Worm (Caenorhabditis elegans) whole organism, young adult: ENCODE measurements around the gene brd-1.

ENCODE experiments used
- F23B12.7 ChIP-seq: sonication (generic microtip); optimal IDR thresholded peaks from 2 replicates; lab custom pipeline; 2017; ENCODE audit warnings: missing genetic modification characterization, mild to moderate bottlenecking, missing compliant biosample characterization, antibody characterized with exemption, moderate library complexity; ENCODE audit not compliant: insufficient read depth
- F33H1.4 ChIP-seq: fragments of 200-800 bp; sonication (Bioruptor generic); IDR thresholded peaks from 2 replicates; pipeline ENCODE4 v1.3.6; 2022; ENCODE audit warnings: missing genetic modification reagents, missing genetic modification characterization, missing compliant biosample characterization
- F37B4.10 ChIP-seq: fragments of 200-800 bp; sonication (Bioruptor generic); IDR thresholded peaks from 2 replicates; pipeline ENCODE4 v1.3.6; 2022; ENCODE audit warnings: missing genetic modification characterization, missing compliant biosample characterization
- K11D2.4 ChIP-seq: fragments of 200-800 bp; sonication (Bioruptor generic); IDR thresholded peaks from 2 replicates; pipeline ENCODE4 v1.3.6; 2022; ENCODE audit warnings: missing genetic modification reagents, missing genetic modification characterization, missing compliant biosample characterization
- Y53F4B.3 ChIP-seq: fragments of 200-800 bp; sonication (Bioruptor generic); IDR thresholded peaks from 2 replicates; pipeline ENCODE4 v1.3.6; 2022; ENCODE audit warnings: missing genetic modification reagents, missing genetic modification characterization, missing compliant biosample characterization
- Y79H2A.3 ChIP-seq: fragments of 200-800 bp; sonication (Bioruptor generic); conservative IDR thresholded peaks from 2 replicates; pipeline ENCODE4 v1.3.6; 2022; ENCODE audit warnings: missing genetic modification reagents, missing genetic modification characterization, missing compliant biosample characterization
- Y95B8A.8 ChIP-seq: fragments of 200-800 bp; sonication (Bioruptor generic); IDR thresholded peaks from 2 replicates; pipeline ENCODE4 v1.3.6; 2022; ENCODE audit warnings: missing genetic modification reagents, missing genetic modification characterization, missing compliant biosample characterization
- ZK185.1 ChIP-seq: sonication (generic microtip); optimal IDR thresholded peaks from 2 replicates; lab custom pipeline; 2016; ENCODE audit warnings: mild to moderate bottlenecking, missing genetic modification characterization, missing compliant biosample characterization; ENCODE audit not compliant: poor library complexity, severe bottlenecking
- aptf-2 ChIP-seq: fragments of 200-800 bp; sonication (Bioruptor generic); conservative IDR thresholded peaks from 2 replicates; pipeline ENCODE4 v1.3.6; 2022; ENCODE audit warnings: missing genetic modification reagents, missing genetic modification characterization, missing compliant biosample characterization
- atf-7 ChIP-seq: sonication (generic microtip); optimal IDR thresholded peaks from 2 replicates; lab custom pipeline; 2017; ENCODE audit warnings: mild to moderate bottlenecking, missing genetic modification characterization, missing compliant biosample characterization
- attf-6 ChIP-seq: fragments of 200-800 bp; sonication (Bioruptor generic); IDR thresholded peaks from 2 replicates; pipeline ENCODE4 v1.3.6; 2022; ENCODE audit warnings: missing genetic modification reagents, missing genetic modification characterization, missing compliant biosample characterization
- cebp-1 ChIP-seq, 2 experiments: fragments of 200-800 bp in 1 of 2; sonication (Bioruptor generic) in 1 of 2; sonication (generic microtip) in 1 of 2; IDR thresholded peaks in 1 of 2; optimal IDR thresholded peaks in 1 of 2; 2 replicates each; pipeline versions ENCODE4 v1.3.6 to Lab custom; 2017 to 2022; ENCODE audit warnings: missing compliant biosample characterization in 2 of 2, missing genetic modification characterization in 2 of 2, mild to moderate bottlenecking in 1 of 2, missing genetic modification reagents in 1 of 2, moderate library complexity in 1 of 2
- ceh-27 ChIP-seq: fragments of 200-800 bp; sonication (Bioruptor generic); optimal IDR thresholded peaks from 2 replicates; lab custom pipeline; 2018; ENCODE audit warnings: mild to moderate bottlenecking, missing genetic modification characterization, moderate library complexity, missing compliant biosample characterization
- ceh-40 ChIP-seq: fragments of 200-800 bp; sonication (Bioruptor generic); IDR thresholded peaks from 2 replicates; pipeline ENCODE4 v1.3.6; 2022; ENCODE audit warnings: missing genetic modification characterization, missing compliant biosample characterization
- ceh-79 ChIP-seq: sonication (generic microtip); optimal IDR thresholded peaks from 2 replicates; lab custom pipeline; 2017; ENCODE audit warnings: mild to moderate bottlenecking, missing genetic modification characterization, missing compliant biosample characterization
- die-1 ChIP-seq: sonication (generic microtip); optimal IDR thresholded peaks from 2 replicates; lab custom pipeline; 2016; ENCODE audit warnings: missing genotype, mild to moderate bottlenecking, missing genetic modification characterization, missing compliant biosample characterization
- dpl-1 ChIP-seq: fragments of 150-350 bp; optimal IDR thresholded peaks from 2 replicates; lab custom pipeline; 2014; ENCODE audit warnings: missing biosample characterization, missing genetic modification reagents, missing genetic modification characterization
- efl-1 ChIP-seq: fragments of 150-350 bp; optimal IDR thresholded peaks from 2 replicates; lab custom pipeline; 2014; ENCODE audit warnings: missing biosample characterization, missing genetic modification reagents, missing genetic modification characterization
- egl-44 ChIP-seq: fragments of 200-800 bp; sonication (Bioruptor generic); IDR thresholded peaks from 2 replicates; pipeline ENCODE4 v1.3.6; 2022; ENCODE audit warnings: missing genetic modification reagents, missing genetic modification characterization, missing compliant biosample characterization
- fkh-3 ChIP-seq: sonication (generic microtip); optimal IDR thresholded peaks from 2 replicates; lab custom pipeline; 2016; ENCODE audit warnings: mild to moderate bottlenecking, missing genetic modification characterization, missing compliant biosample characterization
- gei-17 ChIP-seq: fragments of 200-800 bp; sonication (Bioruptor generic); optimal IDR thresholded peaks from 2 replicates; lab custom pipeline; 2018; ENCODE audit warnings: mild to moderate bottlenecking, missing genetic modification characterization, missing compliant biosample characterization
- hlh-12 ChIP-seq: sonication (generic microtip); optimal IDR thresholded peaks from 2 replicates; lab custom pipeline; 2016; ENCODE audit warnings: missing genetic modification characterization, missing compliant biosample characterization
- lin-26 ChIP-seq: fragments of 200-800 bp; sonication (Bioruptor generic); IDR thresholded peaks from 2 replicates; pipeline ENCODE4 v1.3.6; 2022; ENCODE audit warnings: missing genetic modification reagents, missing genetic modification characterization, missing compliant biosample characterization
- lin-35 ChIP-seq, 3 experiments: fragments of 150-350 bp in 2 of 3; sonication (generic microtip) in 1 of 3; optimal IDR thresholded peaks; 2 replicates each; lab custom pipeline; 2014 to 2018; ENCODE audit warnings: missing biosample characterization in 3 of 3, missing genetic modification characterization in 3 of 3, missing genetic modification reagents in 3 of 3
- lin-54 ChIP-seq: fragments of 200-800 bp; sonication (Bioruptor generic); optimal IDR thresholded peaks from 2 replicates; lab custom pipeline; 2018; ENCODE audit warnings: mild to moderate bottlenecking, missing genetic modification characterization, missing compliant biosample characterization
- madf-10 ChIP-seq: sonication (generic microtip); optimal IDR thresholded peaks from 2 replicates; lab custom pipeline; 2016; ENCODE audit warnings: mild to moderate bottlenecking, missing genetic modification characterization, missing compliant biosample characterization
- madf-3 ChIP-seq: fragments of 200-800 bp; sonication (Bioruptor generic); IDR thresholded peaks from 2 replicates; pipeline ENCODE4 v1.3.6; 2022; ENCODE audit warnings: missing genetic modification reagents, missing genetic modification characterization, missing compliant biosample characterization
- madf-8 ChIP-seq: fragments of 200-800 bp; sonication (Bioruptor generic); conservative IDR thresholded peaks from 2 replicates; pipeline ENCODE4 v1.3.6; 2022; ENCODE audit warnings: missing genetic modification reagents, missing genetic modification characterization, missing compliant biosample characterization
- mcd-1 ChIP-seq: fragments of 200-800 bp; sonication (Bioruptor generic); IDR thresholded peaks from 2 replicates; pipeline ENCODE4 v1.3.6; 2022; ENCODE audit warnings: missing genetic modification reagents, missing genetic modification characterization, missing compliant biosample characterization
- pbrm-1 ChIP-seq: fragments of 200-800 bp; sonication (Bioruptor generic); IDR thresholded peaks from 2 replicates; pipeline ENCODE4 v1.3.6; 2022; ENCODE audit warnings: missing genetic modification reagents, missing genetic modification characterization, missing compliant biosample characterization
- rcor-1 ChIP-seq: fragments of 200-800 bp; sonication (Bioruptor generic); IDR thresholded peaks from 2 replicates; pipeline ENCODE4 v1.3.6; 2022; ENCODE audit warnings: missing genetic modification reagents, missing genetic modification characterization, missing compliant biosample characterization
- rec-8 ChIP-seq, 2 experiments: sonication (generic microtip); optimal IDR thresholded peaks; 2 replicates each; lab custom pipeline; 2016; ENCODE audit warnings: mild to moderate bottlenecking in 2 of 2, missing genetic modification characterization in 2 of 2, missing genetic modification reagents in 2 of 2, missing genotype in 2 of 2, missing biosample characterization in 1 of 2, missing compliant biosample characterization in 1 of 2, moderate library complexity in 1 of 2
- repo-1 ChIP-seq: sonication (generic microtip); optimal IDR thresholded peaks from 2 replicates; lab custom pipeline; 2017; ENCODE audit warnings: mild to moderate bottlenecking, missing genetic modification characterization, missing compliant biosample characterization
- snpc-1.1 ChIP-seq: sonication (generic microtip); optimal IDR thresholded peaks from 2 replicates; lab custom pipeline; 2017; ENCODE audit warnings: missing genetic modification characterization, mild to moderate bottlenecking, missing compliant biosample characterization, antibody characterized with exemption, moderate library complexity, missing genotype, missing genetic modification reagents; ENCODE audit not compliant: insufficient read depth
- snpc-1.3 ChIP-seq: sonication (generic microtip); optimal IDR thresholded peaks from 2 replicates; lab custom pipeline; 2017; ENCODE audit warnings: missing genetic modification characterization, mild to moderate bottlenecking, missing compliant biosample characterization, antibody characterized with exemption, moderate library complexity, missing genotype, missing genetic modification reagents; ENCODE audit not compliant: insufficient read depth
- snpc-3.4 ChIP-seq: sonication (generic microtip); optimal IDR thresholded peaks from 2 replicates; lab custom pipeline; 2017; ENCODE audit warnings: missing genetic modification characterization, mild to moderate bottlenecking, missing compliant biosample characterization, antibody characterized with exemption, moderate library complexity, missing genotype, missing genetic modification reagents
- tbp1 ChIP-seq: fragments of 200-800 bp; sonication (Bioruptor generic); optimal IDR thresholded peaks from 2 replicates; lab custom pipeline; 2018; ENCODE audit warnings: mild to moderate bottlenecking, missing genetic modification characterization, missing compliant biosample characterization
- unc-130 ChIP-seq: sonication (generic microtip); optimal IDR thresholded peaks from 2 replicates; lab custom pipeline; 2016; ENCODE audit warnings: missing genetic modification reagents, missing genetic modification characterization, missing compliant biosample characterization
- unc-62 ChIP-seq: fragments of 150-350 bp; optimal IDR thresholded peaks from 2 replicates; lab custom pipeline; 2014; ENCODE audit warnings: missing biosample characterization, missing genetic modification reagents, missing genetic modification characterization
- xnd-1 ChIP-seq: sonication (generic microtip); optimal IDR thresholded peaks from 2 replicates; lab custom pipeline; 2016; ENCODE audit warnings: missing genotype, missing genetic modification reagents, missing genetic modification characterization, missing compliant biosample characterization
- ztf-28 ChIP-seq: fragments of 200-800 bp; sonication (Bioruptor generic); IDR thresholded peaks from 2 replicates; pipeline ENCODE4 v1.3.6; 2022; ENCODE audit warnings: missing genetic modification reagents, missing genetic modification characterization, missing compliant biosample characterization
- ztf-3 ChIP-seq: fragments of 200-800 bp; sonication (Bioruptor generic); optimal IDR thresholded peaks from 2 replicates; lab custom pipeline; 2018; ENCODE audit warnings: mild to moderate bottlenecking, missing genetic modification characterization, missing compliant biosample characterization

brd-1 gene

ce11 chrIII:6929558-6930167 is 40.4 kb upstream of the brd-1 start, which contains the start of gene inf-1:
Gene inf-1, plus strand, starts transcription at chrIII:6930134.
- TF ChIP-seq F33H1.4 (GFP tag; lab: Robert Waterston, UW) (peak; percentile 74), dpl-1 (GFP tag; lab: Kevin White, UChicago) (peak; percentile 46), mcd-1 (GFP tag; lab: Robert Waterston, UW) (peak; percentile 77), ceh-27 (no peak), efl-1 (GFP tag; lab: Kevin White, UChicago) (peak; percentile 36), cebp-1 (GFP tag; IDR thresholded peaks at IDR 0.05; lab: Robert Waterston, UW) (peak; percentile 68; the same call in 1 of the 2 replicates), cebp-1 (tag; optimal IDR thresholded peaks at IDR 0.05; lab: Kevin White, UChicago) (peak; percentile 95), F23B12.7 (tag; lab: Kevin White, UChicago) (peak; percentile 51), snpc-1.3 (peak; percentile 28), madf-10 (no peak), ZK185.1 (no peak), snpc-3.4 (tag; lab: Kevin White, UChicago) (peak; percentile 9), snpc-1.1 (tag; lab: Kevin White, UChicago) (peak; percentile 5), lin-54 (GFP tag; lab: Kevin White, UChicago) (peak; percentile 18)

- no peak for TF ChIP-seq rec-8 (tag; optimal IDR thresholded peaks at IDR 0.05; lab: Kevin White, UChicago)
- no peak for TF ChIP-seq die-1 (tag; lab: Kevin White, UChicago)
- TF ChIP-seq K11D2.4 (GFP tag; lab: Robert Waterston, UW), result no peak
- no peak for TF ChIP-seq hlh-12
- no peak for TF ChIP-seq rcor-1 (GFP tag; lab: Robert Waterston, UW)
- TF ChIP-seq, all 124 proteins: peak for 0
Observed at ce11 chrIII:6928725-6929124, 39.4 kb upstream of the brd-1 start, which contains the start of gene flap-1. Gene flap-1, minus strand, starts transcription at chrIII:6928825.

DNA sequence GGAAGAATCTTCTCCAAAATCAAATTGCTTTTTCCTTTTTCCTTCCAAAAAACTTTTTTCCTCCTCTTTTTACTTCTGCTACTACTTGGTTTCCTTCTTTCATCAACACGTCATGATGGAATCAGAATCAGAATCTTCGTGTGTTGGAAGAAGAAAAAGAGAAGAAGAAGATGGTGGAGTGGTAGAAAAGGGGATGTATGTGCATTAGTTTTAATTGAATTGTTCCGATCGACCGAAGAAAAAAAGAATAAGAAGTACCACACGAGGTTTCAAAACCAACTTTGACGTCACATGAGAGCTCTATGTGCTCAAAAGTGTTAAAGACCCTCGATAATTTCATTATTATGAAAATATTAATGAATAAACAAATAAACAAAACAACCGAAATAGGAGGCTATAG is 25.5 kb upstream of the brd-1 start:
- TF ChIP-seq lin-26 (no peak), ztf-28 (GFP tag; lab: Robert Waterston, UW) (no peak), tbp1 (GFP tag; lab: Kevin White, UChicago) (no peak), attf-6 (GFP tag; lab: Robert Waterston, UW) (no peak), aptf-2 (GFP tag; lab: Robert Waterston, UW) (no peak), unc-62 (GFP tag; lab: Kevin White, UChicago) (no peak), xnd-1 (tag; lab: Kevin White, UChicago) (no peak), atf-7 (tag; lab: Kevin White, UChicago) (no peak), ztf-3 (GFP tag; lab: Kevin White, UChicago) (no peak), fkh-3 (no peak)

- TF ChIP-seq madf-8 (GFP tag; lab: Robert Waterston, UW) (no peak), lin-35 (GFP tag; optimal IDR thresholded peaks at IDR 0.05; lab: Kevin White, UChicago) (no peak), F37B4.10 (GFP tag; lab: Robert Waterston, UW) (no peak), pbrm-1 (GFP tag; lab: Robert Waterston, UW) (no peak), Y53F4B.3 (GFP tag; lab: Robert Waterston, UW) (no peak), madf-3 (GFP tag; lab: Robert Waterston, UW) (no peak), Y95B8A.8 (no peak), ceh-79 (no peak), cebp-1 (GFP tag; IDR thresholded peaks at IDR 0.05; lab: Robert Waterston, UW) (no peak), cebp-1 (tag; optimal IDR thresholded peaks at IDR 0.05; lab: Kevin White, UChicago) (no peak), ceh-40 (no peak), aptf-2 (GFP tag; lab: Robert Waterston, UW) (no peak), Y79H2A.3 (GFP tag; lab: Robert Waterston, UW) (no peak), atf-7 (tag; lab: Kevin White, UChicago) (no peak), unc-130 (GFP tag; lab: Kevin White, UChicago) (no peak), repo-1 (tag; lab: Kevin White, UChicago) (no peak), gei-17 (GFP tag; lab: Kevin White, UChicago) (no peak), egl-44 (GFP tag; lab: Robert Waterston, UW) (no peak)
- TF ChIP-seq, all 124 proteins: peak for 0
Observed at ce11 chrIII:6912381-6912780, 23.1 kb upstream of the brd-1 start, which contains the start of gene pdf-1. Gene pdf-1, minus strand, starts transcription at chrIII:6912481.
